Worm (Caenorhabditis elegans): Measurements from ENCODE around the gene grwd-1.

DNA sequence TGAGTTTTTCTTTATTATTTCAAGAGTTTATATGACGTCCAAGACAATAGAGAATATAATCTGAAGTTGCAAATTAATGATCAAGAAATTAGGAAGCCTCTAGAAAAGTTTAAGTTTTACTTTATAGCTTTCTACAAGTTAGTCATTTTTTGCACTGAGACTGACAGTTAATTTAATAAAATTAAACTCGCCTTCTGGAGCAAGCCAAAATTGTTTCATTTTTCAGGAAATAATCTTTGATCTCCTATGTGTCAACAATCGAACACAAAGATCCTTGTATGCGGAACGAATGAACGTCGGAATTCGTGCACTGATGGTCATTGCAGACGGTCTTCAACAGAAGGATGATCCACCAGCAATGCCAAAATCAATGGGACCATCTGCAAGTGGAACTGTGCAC lies 40.9 kb upstream of the grwd-1 start:
- TF ChIP-seq pha-4 (tag; optimal IDR thresholded peaks at IDR 0.05): no peak
- no peak for TF ChIP-seq elt-2 (tag; optimal IDR thresholded peaks at IDR 0.05)

All from whole organism, late embryonic.